Fruit fly (Drosophila melanogaster) whole organism, embryonic: Measurements from ENCODE around the gene CG8952.

Source experiments
- Atf3 ChIP-seq: fragments of 200-800 bp; sonication (Bioruptor generic); optimal IDR thresholded peaks from 3 replicates; lab custom pipeline; 2016; ENCODE audit warnings: missing biosample characterization, missing genetic modification characterization
- CG1529 ChIP-seq: fragments of 200-800 bp; sonication (Bioruptor generic); optimal IDR thresholded peaks from 3 replicates; lab custom pipeline; 2018; ENCODE audit warnings: missing biosample characterization, missing genetic modification characterization
- Lim3 ChIP-seq: fragments of 200-800 bp; sonication (Bioruptor generic); IDR thresholded peaks from 2 replicates; pipeline ENCODE4 v1.3.6; 2022; ENCODE audit warnings: missing biosample characterization, missing genetic modification characterization
- PHDP ChIP-seq: fragments of 200-800 bp; sonication (Bioruptor generic); optimal IDR thresholded peaks from 3 replicates; lab custom pipeline; 2018; ENCODE audit warnings: missing biosample characterization, mild to moderate bottlenecking, missing genetic modification characterization, moderate library complexity
- fd96Cb ChIP-seq: fragments of 200-800 bp; sonication (Bioruptor generic); optimal IDR thresholded peaks from 2 replicates; lab custom pipeline; 2018; ENCODE audit warnings: missing biosample characterization, mild to moderate bottlenecking, missing genetic modification characterization, moderate library complexity

DNA sequence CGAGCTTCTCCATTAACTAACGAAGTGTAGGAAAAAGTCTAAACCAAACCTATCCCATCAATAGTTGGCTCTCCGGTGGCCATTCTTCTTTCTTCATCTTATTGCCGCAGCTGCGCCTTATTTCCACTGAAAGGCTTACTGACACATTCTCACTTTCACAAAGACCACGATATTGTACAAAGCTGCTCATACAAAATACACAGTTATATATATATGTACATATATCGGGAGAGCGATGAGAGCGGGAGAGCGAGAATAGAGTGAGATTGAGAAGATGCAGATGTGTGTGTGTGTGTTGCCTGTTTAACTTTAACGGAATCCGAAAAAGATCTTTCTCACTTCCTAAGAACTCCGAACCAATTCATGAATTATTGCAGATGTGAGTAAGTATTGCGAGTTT is 47.0 kb upstream of the CG8952 start:
- no peak for TF ChIP-seq Lim3 (GFP tag; lab: Robert Waterston, UW)
- no peak for TF ChIP-seq fd96Cb (tag; lab: Kevin White, UChicago)
- TF ChIP-seq CG1529 (GFP tag; lab: Kevin White, UChicago): no peak
- no peak for TF ChIP-seq PHDP (tag; lab: Kevin White, UChicago)
- TF ChIP-seq Atf3 (GFP tag; lab: Kevin White, UChicago): no peak
